Worm (Caenorhabditis elegans): ENCODE measurements around the gene grsp-1.

ce11 chrV:19605415-19605814, 3.9 kb upstream of the grsp-1 start:
- TF ChIP-seq snpc-4 (GFP tag; optimal IDR thresholded peaks at IDR 0.05), result no peak
- TF ChIP-seq snpc-4 (tag; optimal IDR thresholded peaks at IDR 0.05), result no peak
- TF ChIP-seq ama-1 (optimal IDR thresholded peaks at IDR 0.05), result no peak
- TF ChIP-seq ama-1 (GFP tag; optimal IDR thresholded peaks at IDR 0.05), result no peak
- TF ChIP-seq lin-35 (GFP tag; optimal IDR thresholded peaks at IDR 0.05), result no peak
- TF ChIP-seq rpc-1 (optimal IDR thresholded peaks at IDR 0.05), result no peak
- TF ChIP-seq rpc-1 (tag; optimal IDR thresholded peaks at IDR 0.05), result no peak
- TF ChIP-seq nfya-1 (tag; optimal IDR thresholded peaks at IDR 0.05; ENCODE audit: borderline replicate concordance, insufficient read depth), result no peak
- no peak for TF ChIP-seq madf-3 (GFP tag; IDR thresholded peaks at IDR 0.05)
- no peak for TF ChIP-seq efl-1 (GFP tag; optimal IDR thresholded peaks at IDR 0.05)
- TF ChIP-seq tlf-1 (GFP tag; optimal IDR thresholded peaks at IDR 0.05), result no peak
- TF ChIP-seq ztf-25 (GFP tag; IDR thresholded peaks at IDR 0.05), result no peak
- no peak for TF ChIP-seq lsy-27 (tag; optimal IDR thresholded peaks at IDR 0.05; ENCODE audit: borderline replicate concordance, insufficient read depth)
- TF ChIP-seq snpc-1.1 (tag; optimal IDR thresholded peaks at IDR 0.05; ENCODE audit: insufficient read depth), result no peak
